Worm (Caenorhabditis elegans) whole organism, L4 larva: Measurements from ENCODE around the gene R07B7.12.

Experiments
- pha-4 ChIP-seq, 2 experiments: fragments of 150-350 bp in 1 of 2; fragments of 200-800 bp in 1 of 2; sonication (Bioruptor generic) in 1 of 2; IDR thresholded peaks in 1 of 2; optimal IDR thresholded peaks in 1 of 2; 2 replicates each; pipeline versions ENCODE4 v1.3.6 to Lab custom; 2014 to 2022; ENCODE audit warnings: missing genetic modification characterization in 2 of 2, missing genetic modification reagents in 2 of 2, missing biosample characterization in 1 of 2, missing compliant biosample characterization in 1 of 2
- pqm-1 ChIP-seq: sonication (generic microtip); optimal IDR thresholded peaks from 2 replicates; lab custom pipeline; 2017; ENCODE audit warnings: missing biosample characterization, missing genetic modification characterization

DNA sequence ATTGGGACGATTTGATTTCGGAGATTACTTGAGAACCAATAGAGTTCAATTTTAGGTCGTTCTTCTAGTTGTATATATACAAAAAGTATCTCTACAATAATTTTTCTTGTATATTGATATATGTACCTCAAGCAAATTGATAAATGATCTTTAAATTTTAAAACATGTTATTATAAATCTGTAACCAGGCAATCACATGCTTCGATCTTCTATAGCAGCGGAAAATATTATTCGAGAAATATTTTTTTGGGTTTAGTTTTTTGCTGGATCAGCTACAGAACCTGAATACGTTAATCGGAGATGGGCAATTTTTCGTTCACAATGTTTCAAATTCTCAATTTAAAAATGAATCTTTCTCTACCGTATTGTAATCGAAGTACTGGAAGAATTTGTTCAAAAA lies at the start of gene R07B7.12:
- TF ChIP-seq pha-4 (GFP tag; IDR thresholded peaks at IDR 0.05; lab: Robert Waterston, UW) (no peak), pha-4 (tag; optimal IDR thresholded peaks at IDR 0.05; lab: Kevin White, UChicago) (no peak), pqm-1 (tag; lab: Kevin White, UChicago) (no peak)
